Fruit fly (Drosophila melanogaster): ENCODE results near the gene msb1l.

The msb1l gene

DNA sequence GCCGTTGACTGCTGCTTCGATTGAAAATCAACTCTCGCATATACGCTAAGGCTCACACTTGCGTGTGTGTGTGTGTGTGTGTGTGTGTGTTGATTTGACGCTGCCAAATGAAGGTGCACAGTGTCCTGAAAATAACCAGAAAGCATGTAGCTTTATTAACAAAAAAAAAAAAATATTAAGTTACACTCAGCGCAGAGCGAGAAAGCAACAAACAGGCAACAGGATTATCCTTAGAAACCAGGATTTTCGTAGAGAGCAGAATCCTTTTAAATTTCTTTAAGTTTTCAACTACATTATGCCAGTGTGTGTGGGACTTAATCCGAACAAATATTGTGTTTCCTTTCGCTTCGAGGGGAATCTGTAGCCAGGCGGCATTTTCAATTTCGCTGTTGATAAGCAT is 50.5 kb downstream of the msb1l start:
- TF ChIP-seq pan (optimal IDR thresholded peaks at IDR 0.05) (no peak), usp (GFP tag; optimal IDR thresholded peaks at IDR 0.05) (no peak), Dll (optimal IDR thresholded peaks at IDR 0.05) (no peak), CG8478 (optimal IDR thresholded peaks at IDR 0.05) (no peak)
